Worm (Caenorhabditis elegans) whole organism, young adult: Measurements from ENCODE around the gene pigx-1.

Source experiments
- B0336.3 ChIP-seq: fragments of 200-800 bp; sonication (Bioruptor generic); IDR thresholded peaks from 2 replicates; pipeline ENCODE4 v1.3.6; 2022; ENCODE audit warnings: missing genetic modification characterization, missing compliant biosample characterization
- ceh-91 ChIP-seq: fragments of 200-800 bp; sonication (Bioruptor generic); IDR thresholded peaks from 2 replicates; pipeline ENCODE4 v1.3.6; 2022; ENCODE audit warnings: missing genetic modification reagents, missing genetic modification characterization, missing compliant biosample characterization
- ets-4 ChIP-seq: fragments of 200-800 bp; sonication (Bioruptor generic); optimal IDR thresholded peaks from 2 replicates; lab custom pipeline; 2018; ENCODE audit warnings: mild to moderate bottlenecking, missing genetic modification characterization, missing compliant biosample characterization
- somi-1 ChIP-seq: fragments of 200-800 bp; sonication (Bioruptor generic); optimal IDR thresholded peaks from 2 replicates; lab custom pipeline; 2018; ENCODE audit warnings: mild to moderate bottlenecking, missing genetic modification characterization, missing compliant biosample characterization

ce11 chrX:1111603-1112002 is 14.8 kb upstream of the pigx-1 start, which contains the start of gene C05D9.3:
- TF ChIP-seq ceh-91 (GFP tag; lab: Robert Waterston, UW): no peak
- TF ChIP-seq somi-1: no peak
- no peak for TF ChIP-seq B0336.3 (GFP tag; lab: Robert Waterston, UW)
- no peak for TF ChIP-seq ets-4
